Worm (Caenorhabditis elegans) whole organism, young adult: ENCODE data around the gene F43C11.10.

ENCODE experiments used
- B0336.3 ChIP-seq: fragments of 200-800 bp; sonication (Bioruptor generic); IDR thresholded peaks from 2 replicates; pipeline ENCODE4 v1.3.6; 2022; ENCODE audit warnings: missing genetic modification characterization, missing compliant biosample characterization
- F57C9.4 ChIP-seq: sonication (generic microtip); optimal IDR thresholded peaks from 2 replicates; lab custom pipeline; 2017; ENCODE audit warnings: mild to moderate bottlenecking, missing genetic modification characterization, missing compliant biosample characterization
- T26A5.8 ChIP-seq: sonication (generic microtip); optimal IDR thresholded peaks from 2 replicates; lab custom pipeline; 2016; ENCODE audit warnings: missing genetic modification characterization, missing compliant biosample characterization
- Y53G8AR.9 ChIP-seq: fragments of 200-800 bp; sonication (Bioruptor generic); conservative IDR thresholded peaks from 2 replicates; pipeline ENCODE4 v1.3.6; 2022; ENCODE audit warnings: missing genetic modification reagents, missing genetic modification characterization, missing compliant biosample characterization
- Y56A3A.18 ChIP-seq: fragments of 200-800 bp; sonication (Bioruptor generic); IDR thresholded peaks from 2 replicates; pipeline ENCODE4 v1.3.6; 2022; ENCODE audit warnings: missing genetic modification reagents, missing genetic modification characterization, missing compliant biosample characterization
- Y67H2A.10 ChIP-seq: fragments of 200-800 bp; sonication (Bioruptor generic); conservative IDR thresholded peaks from 2 replicates; pipeline ENCODE4 v1.3.6; 2022; ENCODE audit warnings: missing genetic modification reagents, missing genetic modification characterization, missing compliant biosample characterization
- aptf-2 ChIP-seq: fragments of 200-800 bp; sonication (Bioruptor generic); conservative IDR thresholded peaks from 2 replicates; pipeline ENCODE4 v1.3.6; 2022; ENCODE audit warnings: missing genetic modification reagents, missing genetic modification characterization, missing compliant biosample characterization
- bed-1 ChIP-seq: fragments of 200-800 bp; sonication (Bioruptor generic); IDR thresholded peaks from 2 replicates; pipeline ENCODE4 v1.3.6; 2022; ENCODE audit warnings: missing genetic modification reagents, missing genetic modification characterization, missing compliant biosample characterization
- bed-2 ChIP-seq: fragments of 200-800 bp; sonication (Bioruptor generic); IDR thresholded peaks from 2 replicates; pipeline ENCODE4 v1.3.6; 2022; ENCODE audit warnings: missing genetic modification reagents, missing genetic modification characterization, missing compliant biosample characterization
- cebp-1 ChIP-seq, 2 experiments: fragments of 200-800 bp in 1 of 2; sonication (Bioruptor generic) in 1 of 2; sonication (generic microtip) in 1 of 2; IDR thresholded peaks in 1 of 2; optimal IDR thresholded peaks in 1 of 2; 2 replicates each; pipeline versions ENCODE4 v1.3.6 to Lab custom; 2017 to 2022; ENCODE audit warnings: missing compliant biosample characterization in 2 of 2, missing genetic modification characterization in 2 of 2, mild to moderate bottlenecking in 1 of 2, missing genetic modification reagents in 1 of 2, moderate library complexity in 1 of 2
- ceh-100 ChIP-seq: fragments of 200-800 bp; sonication (Bioruptor generic); IDR thresholded peaks from 2 replicates; pipeline ENCODE4 v1.3.6; 2022; ENCODE audit warnings: missing genetic modification reagents, missing genetic modification characterization, missing compliant biosample characterization
- ceh-58 ChIP-seq: fragments of 200-800 bp; sonication (Bioruptor generic); IDR thresholded peaks from 2 replicates; pipeline ENCODE4 v1.3.6; 2022; ENCODE audit warnings: missing genetic modification characterization, missing compliant biosample characterization
- ceh-79 ChIP-seq: sonication (generic microtip); optimal IDR thresholded peaks from 2 replicates; lab custom pipeline; 2017; ENCODE audit warnings: mild to moderate bottlenecking, missing genetic modification characterization, missing compliant biosample characterization
- dpff-1 ChIP-seq: sonication (generic microtip); optimal IDR thresholded peaks from 2 replicates; lab custom pipeline; 2017; ENCODE audit warnings: mild to moderate bottlenecking, missing genetic modification characterization, missing compliant biosample characterization
- egl-44 ChIP-seq: fragments of 200-800 bp; sonication (Bioruptor generic); IDR thresholded peaks from 2 replicates; pipeline ENCODE4 v1.3.6; 2022; ENCODE audit warnings: missing genetic modification reagents, missing genetic modification characterization, missing compliant biosample characterization
- ekl-4 ChIP-seq: fragments of 200-800 bp; sonication (Bioruptor generic); IDR thresholded peaks from 2 replicates; pipeline ENCODE4 v1.3.6; 2022; ENCODE audit warnings: missing genetic modification reagents, missing genetic modification characterization, missing compliant biosample characterization
- hlh-12 ChIP-seq: sonication (generic microtip); optimal IDR thresholded peaks from 2 replicates; lab custom pipeline; 2016; ENCODE audit warnings: missing genetic modification characterization, missing compliant biosample characterization
- hlh-26 ChIP-seq: fragments of 200-800 bp; sonication (Bioruptor generic); conservative IDR thresholded peaks from 2 replicates; pipeline ENCODE4 v1.3.6; 2022; ENCODE audit warnings: missing genetic modification reagents, missing genetic modification characterization, missing compliant biosample characterization
- hmg-20 ChIP-seq: fragments of 200-800 bp; sonication (Bioruptor generic); IDR thresholded peaks from 2 replicates; pipeline ENCODE4 v1.3.6; 2022; ENCODE audit warnings: missing genetic modification reagents, missing genetic modification characterization, missing compliant biosample characterization
- hsf-1 ChIP-seq: fragments of 200-800 bp; sonication (Bioruptor generic); IDR thresholded peaks from 2 replicates; pipeline ENCODE4 v1.3.6; 2022; ENCODE audit warnings: missing genetic modification reagents, missing genetic modification characterization, missing compliant biosample characterization
- let-526 ChIP-seq: fragments of 200-800 bp; sonication (Bioruptor generic); IDR thresholded peaks from 2 replicates; pipeline ENCODE4 v1.3.6; 2022; ENCODE audit warnings: missing genetic modification reagents, missing genetic modification characterization, missing compliant biosample characterization
- let-607 ChIP-seq, 2 experiments: fragments of 200-800 bp in 1 of 2; sonication (Bioruptor generic) in 1 of 2; sonication (generic microtip) in 1 of 2; optimal IDR thresholded peaks; 2 replicates each; lab custom pipeline; 2016 to 2018; ENCODE audit warnings: mild to moderate bottlenecking in 2 of 2, missing compliant biosample characterization in 2 of 2, missing genetic modification characterization in 2 of 2, moderate library complexity in 2 of 2, missing genotype in 1 of 2
- lsl-1 ChIP-seq: fragments of 200-800 bp; sonication (Bioruptor generic); optimal IDR thresholded peaks from 2 replicates; lab custom pipeline; 2018; ENCODE audit warnings: mild to moderate bottlenecking, missing genetic modification characterization, moderate library complexity, missing compliant biosample characterization
- mel-28 ChIP-seq: sonication (generic microtip); optimal IDR thresholded peaks from 2 replicates; lab custom pipeline; 2016; ENCODE audit warnings: borderline replicate concordance, mild to moderate bottlenecking, missing genetic modification characterization, missing compliant biosample characterization
- mxl-1 ChIP-seq: sonication (generic microtip); optimal IDR thresholded peaks from 2 replicates; lab custom pipeline; 2016; ENCODE audit warnings: missing genetic modification characterization, missing compliant biosample characterization
- nhr-120 ChIP-seq: fragments of 200-800 bp; sonication (Bioruptor generic); IDR thresholded peaks from 2 replicates; pipeline ENCODE4 v1.3.6; 2022; ENCODE audit warnings: missing genetic modification characterization, missing compliant biosample characterization
- nhr-80 ChIP-seq: sonication (generic microtip); optimal IDR thresholded peaks from 2 replicates; lab custom pipeline; 2016; ENCODE audit warnings: missing genetic modification characterization, missing compliant biosample characterization
- pbrm-1 ChIP-seq: fragments of 200-800 bp; sonication (Bioruptor generic); IDR thresholded peaks from 2 replicates; pipeline ENCODE4 v1.3.6; 2022; ENCODE audit warnings: missing genetic modification reagents, missing genetic modification characterization, missing compliant biosample characterization
- pha-4 ChIP-seq: fragments of 150-350 bp; sonication (generic microtip); optimal IDR thresholded peaks from 2 replicates; lab custom pipeline; 2014; ENCODE audit warnings: missing biosample characterization, missing genetic modification reagents, missing genetic modification characterization
- rec-8 ChIP-seq, 2 experiments: sonication (generic microtip); optimal IDR thresholded peaks; 2 replicates each; lab custom pipeline; 2016; ENCODE audit warnings: mild to moderate bottlenecking in 2 of 2, missing genetic modification characterization in 2 of 2, missing genetic modification reagents in 2 of 2, missing genotype in 2 of 2, missing biosample characterization in 1 of 2, missing compliant biosample characterization in 1 of 2, moderate library complexity in 1 of 2
- repo-1 ChIP-seq: sonication (generic microtip); optimal IDR thresholded peaks from 2 replicates; lab custom pipeline; 2017; ENCODE audit warnings: mild to moderate bottlenecking, missing genetic modification characterization, missing compliant biosample characterization
- snpc-3.4 ChIP-seq: sonication (generic microtip); optimal IDR thresholded peaks from 2 replicates; lab custom pipeline; 2017; ENCODE audit warnings: missing genetic modification characterization, mild to moderate bottlenecking, missing compliant biosample characterization, antibody characterized with exemption, moderate library complexity, missing genotype, missing genetic modification reagents
- xnd-1 ChIP-seq: sonication (generic microtip); optimal IDR thresholded peaks from 2 replicates; lab custom pipeline; 2016; ENCODE audit warnings: missing genotype, missing genetic modification reagents, missing genetic modification characterization, missing compliant biosample characterization
- zim-3 ChIP-seq: sonication (generic microtip); optimal IDR thresholded peaks from 2 replicates; lab custom pipeline; 2017; ENCODE audit warnings: mild to moderate bottlenecking, missing genetic modification characterization, moderate library complexity, missing compliant biosample characterization
- ztf-18 ChIP-seq: sonication (generic microtip); optimal IDR thresholded peaks from 2 replicates; lab custom pipeline; 2016; ENCODE audit warnings: missing genotype, mild to moderate bottlenecking, missing genetic modification characterization, missing compliant biosample characterization

F43C11.10 gene

ce11 chrII:2374973-2375372, 22.5 kb upstream of the F43C11.10 start, which contains the start of gene F16G10.2:
Gene F16G10.2 (plus strand): TSS chrII:2375273.
- TF ChIP-seq mel-28 (tag; lab: Kevin White, UChicago) (no peak), let-607 (tag; optimal IDR thresholded peaks at IDR 0.05; lab: Kevin White, UChicago) (no peak), mxl-1 (tag; lab: Kevin White, UChicago) (no peak), repo-1 (no peak), pbrm-1 (GFP tag; lab: Robert Waterston, UW) (no peak), dpff-1 (tag; lab: Kevin White, UChicago) (no peak), hlh-12 (no peak), ceh-100 (GFP tag; lab: Robert Waterston, UW) (no peak), nhr-80 (tag; lab: Kevin White, UChicago) (no peak), egl-44 (GFP tag; lab: Robert Waterston, UW) (no peak), ztf-18 (tag; lab: Kevin White, UChicago) (no peak)

ce11 chrII:2372090-2372489, 19.6 kb upstream of the F43C11.10 start, which contains the start of gene F16G10.3:
Gene F16G10.3 (plus strand): TSS chrII:2372390.
- no peak for TF ChIP-seq hmg-20 (GFP tag; lab: Robert Waterston, UW)
- TF ChIP-seq B0336.3, result no peak
- no peak for TF ChIP-seq aptf-2
- no peak for TF ChIP-seq bed-1 (GFP tag; lab: Robert Waterston, UW)
- no peak for TF ChIP-seq rec-8 (tag; optimal IDR thresholded peaks at IDR 0.05; lab: Kevin White, UChicago)
- TF ChIP-seq lsl-1 (GFP tag; lab: Kevin White, UChicago), result no peak
- TF ChIP-seq F57C9.4 (tag; lab: Kevin White, UChicago), result no peak
- no peak for TF ChIP-seq ceh-100 (GFP tag; lab: Robert Waterston, UW)
- TF ChIP-seq Y53G8AR.9 (GFP tag; lab: Robert Waterston, UW), result no peak
- no peak for TF ChIP-seq xnd-1 (tag; lab: Kevin White, UChicago)
- no peak for TF ChIP-seq hlh-26
- no peak for TF ChIP-seq T26A5.8
- TF ChIP-seq snpc-3.4 (tag; lab: Kevin White, UChicago), result no peak
- TF ChIP-seq ekl-4 (GFP tag; lab: Robert Waterston, UW), result no peak
- TF ChIP-seq ceh-58, result no peak
- TF ChIP-seq hsf-1 (GFP tag; lab: Robert Waterston, UW), result no peak
- TF ChIP-seq nhr-120, result no peak
- no peak for TF ChIP-seq ceh-79 (tag; lab: Kevin White, UChicago)

ce11 chrII:2368956-2369355, 16.5 kb upstream of the F43C11.10 start, which contains the start of gene hpo-25:
Gene hpo-25 (plus strand): TSS chrII:2369256.
- TF ChIP-seq cebp-1 (GFP tag; IDR thresholded peaks at IDR 0.05; lab: Robert Waterston, UW), result no peak
- TF ChIP-seq cebp-1 (tag; optimal IDR thresholded peaks at IDR 0.05; lab: Kevin White, UChicago), result no peak
- no peak for TF ChIP-seq Y67H2A.10 (GFP tag; lab: Robert Waterston, UW)
- no peak for TF ChIP-seq let-526 (GFP tag; lab: Robert Waterston, UW)
- TF ChIP-seq bed-2 (GFP tag; lab: Robert Waterston, UW), result no peak
- TF ChIP-seq Y56A3A.18 (GFP tag; lab: Robert Waterston, UW), result no peak
- no peak for TF ChIP-seq pha-4 (tag; lab: Kevin White, UChicago)
- no peak for TF ChIP-seq ceh-100 (GFP tag; lab: Robert Waterston, UW)
- no peak for TF ChIP-seq zim-3 (tag; lab: Kevin White, UChicago)
